Fruit fly (Drosophila melanogaster) whole organism, adult: Measurements from ENCODE around the gene Mct1.

Experiments used
- CG12768 ChIP-seq: fragments of 200-800 bp; sonication (Bioruptor generic); optimal IDR thresholded peaks from 2 replicates; lab custom pipeline; 2017; ENCODE audit warnings: missing biosample characterization, missing genetic modification characterization, mild to moderate bottlenecking, moderate library complexity, missing genetic modification reagents
- CG14711 ChIP-seq: fragments of 200-800 bp; sonication (Bioruptor generic); optimal IDR thresholded peaks from 2 replicates; lab custom pipeline; 2018; ENCODE audit warnings: missing biosample characterization, mild to moderate bottlenecking, missing genetic modification characterization, moderate library complexity
- CG7101 ChIP-seq: fragments of 200-800 bp; sonication (Bioruptor generic); optimal IDR thresholded peaks from 2 replicates; lab custom pipeline; 2018; ENCODE audit warnings: missing biosample characterization, mild to moderate bottlenecking, missing genetic modification characterization, moderate library complexity
- kay ChIP-seq: fragments of 200-800 bp; sonication (Bioruptor generic); peaks from one replicate; lab custom pipeline; 2016; ENCODE audit warnings: missing biosample characterization, missing genetic modification characterization, borderline replicate concordance
- tj ChIP-seq: fragments of 200-800 bp; sonication (Bioruptor generic); optimal IDR thresholded peaks from 3 replicates; lab custom pipeline; 2017; ENCODE audit warnings: missing biosample characterization, mild to moderate bottlenecking, missing genetic modification characterization, moderate library complexity

dm6 chrX:2242897-2243296, 53.9 kb downstream of the Mct1 start:
- TF ChIP-seq CG14711 (tag; lab: Kevin White, UChicago), result no peak
- no peak for TF ChIP-seq kay (GFP tag; lab: Kevin White, UChicago)
- TF ChIP-seq CG7101 (tag; lab: Kevin White, UChicago), result no peak
- TF ChIP-seq tj (GFP tag; lab: Kevin White, UChicago), result no peak
- TF ChIP-seq CG12768 (GFP tag; lab: Kevin White, UChicago), result no peak
